Fruit fly (Drosophila melanogaster): ENCODE data around the gene CG14391.

CG14391 gene

DNA sequence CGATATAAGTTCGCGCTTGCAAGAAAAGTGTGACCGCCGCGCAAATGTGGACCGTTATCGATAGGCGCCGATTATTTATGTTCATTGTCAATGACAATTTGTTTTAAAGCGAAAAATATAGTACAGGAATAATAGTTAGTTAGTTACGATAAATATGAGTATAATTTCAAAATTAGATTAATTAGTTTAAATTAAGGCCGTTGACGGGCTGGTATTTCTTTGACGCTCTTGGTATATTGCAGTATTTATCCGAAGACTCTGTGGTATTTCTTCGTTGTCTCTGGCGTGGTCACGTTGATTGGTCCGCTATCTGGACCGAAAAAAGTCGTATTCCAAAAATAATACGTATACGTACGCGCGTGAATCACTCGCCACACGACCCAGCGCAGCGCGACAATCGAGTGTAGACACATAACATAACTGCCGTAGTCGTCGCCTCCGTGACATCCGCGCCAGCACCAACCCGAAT lies 3.0 kb upstream of the CG14391 start (continued):
- TF ChIP-seq dan (GFP tag; IDR thresholded peaks at IDR 0.05) (no peak), Lhr (GFP tag; optimal IDR thresholded peaks at IDR 0.05) (peak; percentile 74), gem (tag; optimal IDR thresholded peaks at IDR 0.05) (no peak), CG1602 (GFP tag; optimal IDR thresholded peaks at IDR 0.05) (no peak), Neu2 (GFP tag; optimal IDR thresholded peaks at IDR 0.05; ENCODE audit: borderline replicate concordance) (no peak), CG1529 (GFP tag; optimal IDR thresholded peaks at IDR 0.05) (no peak), CG4730 (GFP tag; IDR thresholded peaks at IDR 0.05) (no peak), ara (GFP tag; IDR thresholded peaks at IDR 0.05) (no peak), HmgD (GFP tag; optimal IDR thresholded peaks at IDR 0.05) (no peak), CG1603 (tag; optimal IDR thresholded peaks at IDR 0.05) (no peak), CG13123 (GFP tag; optimal IDR thresholded peaks at IDR 0.05) (no peak), Opbp (GFP tag; IDR thresholded peaks at IDR 0.05; ENCODE audit: partially characterized antibody) (peak; percentile 32; the same call in 1 of the 3 replicates), sr (GFP tag; IDR thresholded peaks at IDR 0.05) (no peak), dpn (GFP tag; optimal IDR thresholded peaks at IDR 0.05) (no peak), chinmo (GFP tag; IDR thresholded peaks at IDR 0.05; ENCODE audit: partially characterized antibody) (no peak), dmrt99B (tag; optimal IDR thresholded peaks at IDR 0.05) (no peak), Ets65A (GFP tag) (peak; percentile 25), Ssrp (tag; optimal IDR thresholded peaks at IDR 0.05) (no peak), Dip2 (GFP tag; IDR thresholded peaks at IDR 0.05) (no peak), NFAT (GFP tag; IDR thresholded peaks at IDR 0.05) (no peak), CG3281 (GFP tag; optimal IDR thresholded peaks at IDR 0.05) (no peak), sug (tag; optimal IDR thresholded peaks at IDR 0.05) (no peak), Trl (optimal IDR thresholded peaks at IDR 0.05) (no peak), Trl (GFP tag; optimal IDR thresholded peaks at IDR 0.05) (no peak), CG14441 (GFP tag; IDR thresholded peaks at IDR 0.05) (no peak), tna (GFP tag; IDR thresholded peaks at IDR 0.05; ENCODE audit: partially characterized antibody) (no peak), CTCF (GFP tag; optimal IDR thresholded peaks at IDR 0.05) (peak; percentile 30), pan (optimal IDR thresholded peaks at IDR 0.05) (no peak), pan (GFP tag; optimal IDR thresholded peaks at IDR 0.05 in 1 of 2, IDR thresholded peaks at IDR 0.05 in 1 of 2) (no peak), CG16863 (GFP tag; optimal IDR thresholded peaks at IDR 0.05) (no peak), chif (GFP tag; optimal IDR thresholded peaks at IDR 0.05) (no peak), onecut (GFP tag; IDR thresholded peaks at IDR 0.05) (no peak), CG13287 (GFP tag; IDR thresholded peaks at IDR 0.05; ENCODE audit: partially characterized antibody) (peak; percentile 71), CG1233 (GFP tag; optimal IDR thresholded peaks at IDR 0.05) (no peak), CG14860 (GFP tag; IDR thresholded peaks at IDR 0.05; ENCODE audit: partially characterized antibody) (peak; percentile 46; the same call in 2 of the 3 replicates), CG3726 (GFP tag; IDR thresholded peaks at IDR 0.05) (no peak), knrl (GFP tag; IDR thresholded peaks at IDR 0.05; ENCODE audit: partially characterized antibody) (peak; percentile 60), Hey (tag; optimal IDR thresholded peaks at IDR 0.05) (no peak), fd96Cb (tag; optimal IDR thresholded peaks at IDR 0.05) (no peak), CG1792 (GFP tag; optimal IDR thresholded peaks at IDR 0.05) (no peak), CG11398 (GFP tag; optimal IDR thresholded peaks at IDR 0.05) (no peak), Fer3 (tag; optimal IDR thresholded peaks at IDR 0.05) (no peak), Med (GFP tag) (peak; percentile 83), CG9932 (GFP tag; IDR thresholded peaks at IDR 0.05) (no peak), hth (optimal IDR thresholded peaks at IDR 0.05) (no peak), cg (GFP tag; optimal IDR thresholded peaks at IDR 0.05) (no peak), Atf-2 (GFP tag; optimal IDR thresholded peaks at IDR 0.05) (no peak), ems (GFP tag; optimal IDR thresholded peaks at IDR 0.05) (no peak), vfl (GFP tag; optimal IDR thresholded peaks at IDR 0.05) (no peak), lab (GFP tag; optimal IDR thresholded peaks at IDR 0.05) (no peak), CG33557 (GFP tag; optimal IDR thresholded peaks at IDR 0.05) (no peak), Fer1 (GFP tag; optimal IDR thresholded peaks at IDR 0.05) (peak; percentile 47), abd-A (tag; optimal IDR thresholded peaks at IDR 0.05) (no peak)
